Fruit fly (Drosophila melanogaster) whole organism, embryonic: ENCODE results near the gene gfzf.
A peak's percentile ranks its signal among the peaks of the same experiment; 100 is the strongest.

ENCODE experiments used
- Ada2b ChIP-seq: fragments of 200-800 bp; sonication (Bioruptor generic); IDR thresholded peaks from 2 replicates; pipeline ENCODE4 v1.3.6; 2022; ENCODE audit warnings: missing biosample characterization, missing genetic modification characterization
- Bteb2 ChIP-seq: fragments of 200-800 bp; sonication (Bioruptor generic); optimal IDR thresholded peaks from 2 replicates; lab custom pipeline; 2016; ENCODE audit warnings: missing biosample characterization, missing genetic modification characterization
- CG10366 ChIP-seq: fragments of 200-800 bp; sonication (Bioruptor generic); IDR thresholded peaks from 2 replicates; pipeline ENCODE4 v1.3.6; 2022; ENCODE audit warnings: missing biosample characterization, missing genetic modification characterization
- CG10462 ChIP-seq: fragments of 200-800 bp; sonication (Bioruptor generic); optimal IDR thresholded peaks from 2 replicates; lab custom pipeline; 2016; ENCODE audit warnings: missing biosample characterization, missing genetic modification characterization
- CG12744 ChIP-seq: fragments of 200-800 bp; sonication (Bioruptor generic); optimal IDR thresholded peaks from 2 replicates; lab custom pipeline; 2016; ENCODE audit warnings: missing biosample characterization, missing genetic modification characterization
- CG13123 ChIP-seq: fragments of 200-800 bp; sonication (Bioruptor generic); optimal IDR thresholded peaks from 2 replicates; lab custom pipeline; 2016; ENCODE audit warnings: missing biosample characterization, missing genetic modification characterization
- CG13424 ChIP-seq: fragments of 200-800 bp; sonication (Bioruptor generic); optimal IDR thresholded peaks from 2 replicates; lab custom pipeline; 2019; ENCODE audit warnings: missing biosample characterization, mild to moderate bottlenecking, missing genetic modification characterization, moderate library complexity
- CG13624 ChIP-seq: fragments of 200-800 bp; sonication (Bioruptor generic); optimal IDR thresholded peaks from 2 replicates; lab custom pipeline; 2016; ENCODE audit warnings: missing biosample characterization, missing genetic modification characterization
- CG14050 ChIP-seq: fragments of 200-800 bp; sonication (Bioruptor generic); IDR thresholded peaks from 3 replicates; pipeline ENCODE4 v1.3.6; 2022; ENCODE audit warnings: missing biosample characterization, missing genetic modification characterization
- CG14441 ChIP-seq: fragments of 200-800 bp; sonication (Bioruptor generic); IDR thresholded peaks from 2 replicates; pipeline ENCODE4 v1.3.6; 2022; ENCODE audit warnings: missing biosample characterization, missing genetic modification characterization
- CG14710 ChIP-seq: fragments of 200-800 bp; sonication (Bioruptor generic); optimal IDR thresholded peaks from 3 replicates; lab custom pipeline; 2019; ENCODE audit warnings: missing biosample characterization, mild to moderate bottlenecking, missing genetic modification characterization, moderate library complexity
- CG14965 ChIP-seq: fragments of 200-800 bp; sonication (Bioruptor generic); optimal IDR thresholded peaks from 2 replicates; lab custom pipeline; 2016; ENCODE audit warnings: missing biosample characterization, missing genetic modification characterization, borderline replicate concordance
- CG15479 ChIP-seq: fragments of 200-800 bp; sonication (Bioruptor generic); optimal IDR thresholded peaks from 3 replicates; lab custom pipeline; 2019; ENCODE audit warnings: missing biosample characterization, mild to moderate bottlenecking, missing genetic modification characterization, moderate library complexity
- CG15601 ChIP-seq: fragments of 200-800 bp; sonication (Bioruptor generic); optimal IDR thresholded peaks from 3 replicates; lab custom pipeline; 2019; ENCODE audit warnings: missing biosample characterization, mild to moderate bottlenecking, missing genetic modification characterization, moderate library complexity
- CG15696 ChIP-seq: fragments of 200-800 bp; sonication (Bioruptor generic); optimal IDR thresholded peaks from 2 replicates; lab custom pipeline; 2019; ENCODE audit warnings: missing biosample characterization, mild to moderate bottlenecking, missing genetic modification characterization, moderate library complexity
- CG1603 ChIP-seq: fragments of 200-800 bp; sonication (Bioruptor generic); optimal IDR thresholded peaks from 2 replicates; lab custom pipeline; 2019; ENCODE audit warnings: missing biosample characterization, mild to moderate bottlenecking, missing genetic modification characterization, moderate library complexity
- CG2712 ChIP-seq: fragments of 200-800 bp; optimal IDR thresholded peaks from 3 replicates; lab custom pipeline; 2019; ENCODE audit warnings: missing biosample characterization, mild to moderate bottlenecking, missing genetic modification characterization, moderate library complexity
- CG2889 ChIP-seq: fragments of 200-800 bp; sonication (Bioruptor generic); IDR thresholded peaks from 3 replicates; pipeline ENCODE4 v1.3.6; 2022; ENCODE audit warnings: missing biosample characterization, missing genetic modification characterization
- CG31224 ChIP-seq: fragments of 200-800 bp; sonication (Bioruptor generic); IDR thresholded peaks from 2 replicates; pipeline ENCODE4 v1.3.6; 2022; ENCODE audit warnings: missing biosample characterization, missing genetic modification characterization
- CG31365 ChIP-seq: fragments of 200-800 bp; sonication (Bioruptor generic); optimal IDR thresholded peaks from 2 replicates; lab custom pipeline; 2018; ENCODE audit warnings: missing biosample characterization, mild to moderate bottlenecking, missing genetic modification characterization
- CG31388 ChIP-seq: fragments of 200-800 bp; sonication (Bioruptor generic); optimal IDR thresholded peaks from 2 replicates; lab custom pipeline; 2016; ENCODE audit warnings: missing biosample characterization, missing genetic modification characterization
- CG4360 ChIP-seq: fragments of 200-800 bp; sonication (Bioruptor generic); IDR thresholded peaks from 2 replicates; pipeline ENCODE4 v1.3.6; 2022; ENCODE audit warnings: missing biosample characterization, missing genetic modification characterization
- CG7745 ChIP-seq: fragments of 200-800 bp; sonication (Bioruptor generic); optimal IDR thresholded peaks from 2 replicates; lab custom pipeline; 2018; ENCODE audit warnings: missing biosample characterization, mild to moderate bottlenecking, missing genetic modification characterization, moderate library complexity
- CG7963 ChIP-seq: fragments of 200-800 bp; sonication (Bioruptor generic); IDR thresholded peaks from 3 replicates; pipeline ENCODE4 v1.3.6; 2022; ENCODE audit warnings: missing biosample characterization, missing genetic modification characterization; ENCODE audit not compliant: partially characterized antibody
- CG8290 ChIP-seq, 3 experiments: fragments of 200-800 bp; sonication (Bioruptor generic); optimal IDR thresholded peaks; 2 replicates each; lab custom pipeline; 2016 to 2019; ENCODE audit warnings: missing biosample characterization in 3 of 3, missing genetic modification characterization in 3 of 3, mild to moderate bottlenecking in 2 of 3, moderate library complexity in 1 of 3
- CG8388 ChIP-seq: fragments of 200-800 bp; sonication (Bioruptor generic); optimal IDR thresholded peaks from 2 replicates; lab custom pipeline; 2019; ENCODE audit warnings: missing biosample characterization, mild to moderate bottlenecking, missing genetic modification characterization, moderate library complexity
- CG9727 ChIP-seq: fragments of 200-800 bp; sonication (Bioruptor generic); optimal IDR thresholded peaks from 3 replicates; lab custom pipeline; 2017; ENCODE audit warnings: missing biosample characterization, mild to moderate bottlenecking, missing genetic modification characterization
- Ets65A ChIP-seq: fragments of 200-800 bp; sonication (Bioruptor generic); peaks from one replicate; lab custom pipeline; 2016; ENCODE audit warnings: missing biosample characterization, missing genetic modification characterization
- Fer1 ChIP-seq: fragments of 200-800 bp; sonication (Bioruptor generic); optimal IDR thresholded peaks from 2 replicates; lab custom pipeline; 2017; ENCODE audit warnings: missing biosample characterization, mild to moderate bottlenecking, missing genetic modification characterization
- Fer2 ChIP-seq: fragments of 200-800 bp; sonication (Bioruptor generic); optimal IDR thresholded peaks from 2 replicates; lab custom pipeline; 2018; ENCODE audit warnings: missing biosample characterization, mild to moderate bottlenecking, missing genetic modification characterization, moderate library complexity
- Hmr ChIP-seq: fragments of 200-800 bp; sonication (Bioruptor generic); optimal IDR thresholded peaks from 3 replicates; lab custom pipeline; 2017; ENCODE audit warnings: mild to moderate bottlenecking, missing biosample characterization, missing genetic modification reagents, missing genetic modification characterization
- Hmx ChIP-seq: fragments of 200-800 bp; sonication (Bioruptor generic); optimal IDR thresholded peaks from 2 replicates; lab custom pipeline; 2016; ENCODE audit warnings: missing biosample characterization, missing genetic modification characterization
- Jarid2 ChIP-seq: fragments of 200-800 bp; sonication (Bioruptor generic); optimal IDR thresholded peaks from 3 replicates; lab custom pipeline; 2017; ENCODE audit warnings: mild to moderate bottlenecking, missing biosample characterization, missing genetic modification reagents, missing genetic modification characterization
- Rfx ChIP-seq: fragments of 200-800 bp; sonication (Bioruptor generic); IDR thresholded peaks from 2 replicates; pipeline ENCODE4 v1.3.6; 2022; ENCODE audit warnings: missing biosample characterization, missing genetic modification characterization
- caup ChIP-seq: fragments of 200-800 bp; sonication (Bioruptor generic); optimal IDR thresholded peaks from 3 replicates; lab custom pipeline; 2017; ENCODE audit warnings: missing biosample characterization, mild to moderate bottlenecking, missing genetic modification characterization, moderate library complexity; ENCODE audit not compliant: severe bottlenecking
- cwo ChIP-seq: fragments of 200-800 bp; sonication (Bioruptor generic); optimal IDR thresholded peaks from 3 replicates; lab custom pipeline; 2017; ENCODE audit warnings: missing biosample characterization, missing genetic modification characterization, mild to moderate bottlenecking, moderate library complexity, missing genetic modification reagents
- fru ChIP-seq: fragments of >200 bp; optimal IDR thresholded peaks from 2 replicates; lab custom pipeline; 2017
- fu2 ChIP-seq: fragments of 200-800 bp; sonication (Bioruptor generic); optimal IDR thresholded peaks from 2 replicates; lab custom pipeline; 2016; ENCODE audit warnings: missing biosample characterization, missing genetic modification characterization
- knrl ChIP-seq: fragments of 200-800 bp; sonication (Bioruptor generic); IDR thresholded peaks from 3 replicates; pipeline ENCODE4 v1.3.6; 2022; ENCODE audit warnings: missing biosample characterization, missing genetic modification characterization; ENCODE audit not compliant: partially characterized antibody
- lola ChIP-seq, 3 experiments: fragments of >200 bp in 2 of 3; fragments of 200-800 bp in 1 of 3; sonication (Bioruptor generic) in 1 of 3; optimal IDR thresholded peaks; 2 replicates each; lab custom pipeline; 2017 to 2019; ENCODE audit warnings: missing biosample characterization in 3 of 3, missing genetic modification characterization in 3 of 3, mild to moderate bottlenecking in 1 of 3, moderate library complexity in 1 of 3
- nmo ChIP-seq: fragments of 200-800 bp; sonication (Bioruptor generic); optimal IDR thresholded peaks from 2 replicates; lab custom pipeline; 2018; ENCODE audit warnings: missing biosample characterization, mild to moderate bottlenecking, missing genetic modification characterization, moderate library complexity
- pnt ChIP-seq: fragments of 200-800 bp; sonication (Bioruptor generic); optimal IDR thresholded peaks from 3 replicates; lab custom pipeline; 2016; ENCODE audit warnings: missing biosample characterization, missing genetic modification characterization
- ro ChIP-seq: fragments of 200-800 bp; sonication (Bioruptor generic); IDR thresholded peaks from 2 replicates; pipeline ENCODE4 v1.3.6; 2022; ENCODE audit warnings: missing biosample characterization, missing genetic modification characterization
- slbo ChIP-seq: fragments of 200-800 bp; sonication (Bioruptor generic); IDR thresholded peaks from 2 replicates; pipeline ENCODE4 v1.3.6; 2022; ENCODE audit warnings: missing biosample characterization, missing genetic modification characterization
- sna ChIP-seq: fragments of 200-800 bp; sonication (Bioruptor generic); IDR thresholded peaks from 2 replicates; pipeline ENCODE4 v1.3.6; 2022; ENCODE audit warnings: missing biosample characterization, missing genetic modification characterization; ENCODE audit not compliant: partially characterized antibody
- sr ChIP-seq: fragments of 200-800 bp; sonication (Bioruptor generic); IDR thresholded peaks from 3 replicates; pipeline ENCODE4 v1.3.6; 2022; ENCODE audit warnings: missing biosample characterization, missing genetic modification characterization
- ssp ChIP-seq: fragments of 200-800 bp; sonication (Bioruptor generic); IDR thresholded peaks from 2 replicates; pipeline ENCODE4 v1.3.6; 2022; ENCODE audit warnings: missing biosample characterization, missing genetic modification characterization
- sug ChIP-seq: fragments of 200-800 bp; optimal IDR thresholded peaks from 2 replicates; lab custom pipeline; 2019; ENCODE audit warnings: missing biosample characterization, mild to moderate bottlenecking, missing genetic modification characterization, moderate library complexity
- z ChIP-seq: fragments of 200-800 bp; sonication (Bioruptor generic); IDR thresholded peaks from 3 replicates; pipeline ENCODE4 v1.3.6; 2022; ENCODE audit warnings: missing biosample characterization, missing genetic modification characterization

The gfzf gene

dm6 chr3R:7187093-7187912 lies 36.5 kb upstream of the gfzf start (continued):
- TF ChIP-seq Rfx (GFP tag; lab: Robert Waterston, UW) (no peak), z (GFP tag; lab: Robert Waterston, UW) (no peak), Fer1 (GFP tag; lab: Kevin White, UChicago) (no peak), CG14965 (GFP tag; lab: Kevin White, UChicago) (no peak), fru (lab: Kevin White, UChicago) (no peak), caup (GFP tag; lab: Kevin White, UChicago) (no peak), Fer2 (tag; lab: Kevin White, UChicago) (no peak), CG31224 (GFP tag; lab: Robert Waterston, UW) (no peak), cwo (GFP tag; lab: Kevin White, UChicago) (no peak), CG8290 (GFP tag; optimal IDR thresholded peaks at IDR 0.05; lab: Kevin White, UChicago) (no peak), CG8290 (tag; optimal IDR thresholded peaks at IDR 0.05; lab: Kevin White, UChicago) (no peak), Hmr (GFP tag; lab: Kevin White, UChicago) (no peak), CG14050 (no peak), pnt (no peak), CG31365 (tag; lab: Kevin White, UChicago) (no peak), CG15601 (tag; lab: Kevin White, UChicago) (no peak), CG10366 (GFP tag; lab: Robert Waterston, UW) (no peak), fu2 (GFP tag; lab: Kevin White, UChicago) (no peak), CG13624 (GFP tag; lab: Kevin White, UChicago) (no peak), CG7745 (tag; lab: Kevin White, UChicago) (no peak), CG2712 (tag; lab: Kevin White, UChicago) (peak; percentile 54), ro (GFP tag; lab: Robert Waterston, UW) (no peak), CG4360 (peak; percentile 12; the same call in 1 of the 2 replicates), CG13424 (no peak), sna (no peak), Ada2b (GFP tag; lab: Robert Waterston, UW) (no peak), Bteb2 (GFP tag; lab: Kevin White, UChicago) (no peak), CG15479 (GFP tag; lab: Kevin White, UChicago) (peak; percentile 27), sug (tag; lab: Kevin White, UChicago) (no peak), slbo (GFP tag; lab: Robert Waterston, UW) (no peak; the same call in 1 of the 2 replicates), CG9727 (GFP tag; lab: Kevin White, UChicago) (no peak), CG15696 (tag; lab: Kevin White, UChicago) (no peak), Jarid2 (GFP tag; lab: Kevin White, UChicago) (no peak), CG2889 (GFP tag; lab: Robert Waterston, UW) (no peak), CG10462 (peak; percentile 23), lola (GFP tag; optimal IDR thresholded peaks at IDR 0.05; lab: Kevin White, UChicago) (peak in 1 of 3 experiments; percentile 32), CG12744 (GFP tag; lab: Kevin White, UChicago) (no peak), CG7963 (GFP tag; lab: Robert Waterston, UW) (no peak), Hmx (GFP tag; lab: Kevin White, UChicago) (no peak), sr (GFP tag; lab: Robert Waterston, UW) (no peak), CG14710 (tag; lab: Kevin White, UChicago) (no peak), ssp (no peak), CG8388 (GFP tag; lab: Kevin White, UChicago) (no peak), nmo (GFP tag; lab: Kevin White, UChicago) (no peak), Ets65A (peak; percentile 61), CG14441 (no peak), CG13123 (GFP tag; lab: Kevin White, UChicago) (no peak), CG1603 (tag; lab: Kevin White, UChicago) (no peak), CG31388 (GFP tag; lab: Kevin White, UChicago) (no peak), knrl (GFP tag; lab: Robert Waterston, UW) (no peak)
